Worm (Caenorhabditis elegans): ENCODE results near the gene F49A5.10.

F49A5.10 gene

ce11 chrV:16879532-16879931, 4.5 kb downstream of the F49A5.10 start:
- TF ChIP-seq tbx-37 (GFP tag; conservative IDR thresholded peaks at IDR 0.05), result no peak
- TF ChIP-seq B0310.2 (tag; optimal IDR thresholded peaks at IDR 0.05), result no peak
- TF ChIP-seq ama-1 (optimal IDR thresholded peaks at IDR 0.05), result no peak
- TF ChIP-seq ceh-36 (tag; optimal IDR thresholded peaks at IDR 0.05), result no peak
- TF ChIP-seq ceh-13 (GFP tag; optimal IDR thresholded peaks at IDR 0.05), result no peak
- no peak for TF ChIP-seq sea-1 (GFP tag; conservative IDR thresholded peaks at IDR 0.05)
- no peak for TF ChIP-seq pes-1 (GFP tag; IDR thresholded peaks at IDR 0.05)
- TF ChIP-seq hmg-4 (GFP tag; optimal IDR thresholded peaks at IDR 0.05), result no peak
- no peak for TF ChIP-seq hnd-1 (tag; optimal IDR thresholded peaks at IDR 0.05)
- no peak for TF ChIP-seq scrt-1 (GFP tag; IDR thresholded peaks at IDR 0.05)
- no peak for TF ChIP-seq aly-1 (tag; optimal IDR thresholded peaks at IDR 0.05)
- TF ChIP-seq flt-1 (GFP tag; IDR thresholded peaks at IDR 0.05), result no peak
- no peak for TF ChIP-seq tra-4 (tag; optimal IDR thresholded peaks at IDR 0.05)
- no peak for TF ChIP-seq tbx-11 (GFP tag; IDR thresholded peaks at IDR 0.05)
- TF ChIP-seq F13C5.2 (tag; optimal IDR thresholded peaks at IDR 0.05), result no peak

- TF ChIP-seq ama-1 (optimal IDR thresholded peaks at IDR 0.05) (no peak), tbx-11 (GFP tag; IDR thresholded peaks at IDR 0.05) (no peak), ceh-36 (tag; optimal IDR thresholded peaks at IDR 0.05) (no peak), tbx-37 (GFP tag; conservative IDR thresholded peaks at IDR 0.05) (no peak)
These were observed 5.0 kb downstream of the F49A5.10 start, which contains the start of gene F09C6.3 for ce11 chrV:16880054-16880453. Gene F09C6.3, minus strand, starts transcription at chrV:16880154.

ce11 chrV:16880679-16881078, 5.6 kb downstream of the F49A5.10 start, which contains the start of gene F09C6.14:
Gene F09C6.14, plus strand, starts transcription at chrV:16880979.
- TF ChIP-seq tbx-37 (GFP tag; conservative IDR thresholded peaks at IDR 0.05), result no peak
- TF ChIP-seq ceh-13 (GFP tag; optimal IDR thresholded peaks at IDR 0.05), result no peak
- TF ChIP-seq ets-7 (tag; optimal IDR thresholded peaks at IDR 0.05), result no peak
- TF ChIP-seq ama-1 (optimal IDR thresholded peaks at IDR 0.05), result no peak
- no peak for TF ChIP-seq hmg-4 (GFP tag; optimal IDR thresholded peaks at IDR 0.05)
- no peak for TF ChIP-seq flt-1 (GFP tag; IDR thresholded peaks at IDR 0.05)

ce11 chrV:16882260-16882918, 7.3 kb downstream of the F49A5.10 start, which contains the start of the genes F09C6.11 and F09C6.12:
Gene F09C6.11, minus strand, starts transcription at chrV:16882310.
Gene F09C6.12, plus strand, starts transcription at chrV:16882868.
- TF ChIP-seq hnd-1 (tag; optimal IDR thresholded peaks at IDR 0.05), result no peak
- no peak for TF ChIP-seq B0310.2 (tag; optimal IDR thresholded peaks at IDR 0.05)
- TF ChIP-seq tbx-11 (GFP tag; IDR thresholded peaks at IDR 0.05), result no peak
- TF ChIP-seq sea-1 (GFP tag; conservative IDR thresholded peaks at IDR 0.05), result no peak
- no peak for TF ChIP-seq scrt-1 (GFP tag; IDR thresholded peaks at IDR 0.05)
- no peak for TF ChIP-seq ets-7 (tag; optimal IDR thresholded peaks at IDR 0.05)
- TF ChIP-seq ama-1 (optimal IDR thresholded peaks at IDR 0.05), result no peak
- TF ChIP-seq tra-4 (tag; optimal IDR thresholded peaks at IDR 0.05), result no peak
- no peak for TF ChIP-seq aly-1 (tag; optimal IDR thresholded peaks at IDR 0.05)
- TF ChIP-seq hmg-4 (GFP tag; optimal IDR thresholded peaks at IDR 0.05), result no peak
- no peak for TF ChIP-seq pes-1 (GFP tag; IDR thresholded peaks at IDR 0.05)
- no peak for TF ChIP-seq flt-1 (GFP tag; IDR thresholded peaks at IDR 0.05)
- no peak for TF ChIP-seq ceh-13 (GFP tag; optimal IDR thresholded peaks at IDR 0.05)
- no peak for TF ChIP-seq ceh-36 (tag; optimal IDR thresholded peaks at IDR 0.05)
- no peak for TF ChIP-seq tbx-37 (GFP tag; conservative IDR thresholded peaks at IDR 0.05)

- TF ChIP-seq pes-1 (GFP tag; IDR thresholded peaks at IDR 0.05) (no peak), aly-1 (tag; optimal IDR thresholded peaks at IDR 0.05) (no peak), ceh-13 (GFP tag; optimal IDR thresholded peaks at IDR 0.05) (no peak), hnd-1 (tag; optimal IDR thresholded peaks at IDR 0.05) (no peak), tbx-37 (GFP tag; conservative IDR thresholded peaks at IDR 0.05) (no peak), tra-4 (tag; optimal IDR thresholded peaks at IDR 0.05) (no peak), ceh-36 (tag; optimal IDR thresholded peaks at IDR 0.05) (no peak)
These were observed 9.7 kb downstream of the F49A5.10 start, which contains the start of gene F09C6.13 for ce11 chrV:16884744-16885143. Gene F09C6.13, plus strand, starts transcription at chrV:16885044.

- TF ChIP-seq aly-1 (tag; optimal IDR thresholded peaks at IDR 0.05), result no peak
- no peak for TF ChIP-seq ama-1 (optimal IDR thresholded peaks at IDR 0.05)
- no peak for TF ChIP-seq sea-1 (GFP tag; conservative IDR thresholded peaks at IDR 0.05)
- no peak for TF ChIP-seq ets-7 (tag; optimal IDR thresholded peaks at IDR 0.05)
- TF ChIP-seq ceh-36 (tag; optimal IDR thresholded peaks at IDR 0.05), result no peak
- no peak for TF ChIP-seq hmg-4 (GFP tag; optimal IDR thresholded peaks at IDR 0.05)
- no peak for TF ChIP-seq tbx-37 (GFP tag; conservative IDR thresholded peaks at IDR 0.05)
These were observed 13.8 kb downstream of the F49A5.10 start, which contains the start of the genes ifas-2 and fbxa-44 for ce11 chrV:16888788-16889325. Gene ifas-2, minus strand, starts transcription at chrV:16888888. Gene fbxa-44, plus strand, starts transcription at chrV:16889275.

ce11 chrV:16893440-16893839, 18.4 kb downstream of the F49A5.10 start, which contains the start of gene F09C6.15:
Gene F09C6.15, plus strand, starts transcription at chrV:16893740.
- no peak for TF ChIP-seq ets-7 (tag; optimal IDR thresholded peaks at IDR 0.05)
- no peak for TF ChIP-seq flt-1 (GFP tag; IDR thresholded peaks at IDR 0.05)
- TF ChIP-seq pes-1 (GFP tag; IDR thresholded peaks at IDR 0.05), result no peak
- no peak for TF ChIP-seq tbx-37 (GFP tag; conservative IDR thresholded peaks at IDR 0.05)
- TF ChIP-seq sea-1 (GFP tag; conservative IDR thresholded peaks at IDR 0.05), result no peak
- TF ChIP-seq tbx-11 (GFP tag; IDR thresholded peaks at IDR 0.05), result no peak
- TF ChIP-seq hmg-4 (GFP tag; optimal IDR thresholded peaks at IDR 0.05), result no peak
- TF ChIP-seq ceh-13 (GFP tag; optimal IDR thresholded peaks at IDR 0.05), result no peak
- TF ChIP-seq scrt-1 (GFP tag; IDR thresholded peaks at IDR 0.05), result no peak
- no peak for TF ChIP-seq hnd-1 (tag; optimal IDR thresholded peaks at IDR 0.05)
- TF ChIP-seq B0310.2 (tag; optimal IDR thresholded peaks at IDR 0.05), result no peak
- no peak for TF ChIP-seq aly-1 (tag; optimal IDR thresholded peaks at IDR 0.05)
- no peak for TF ChIP-seq ama-1 (optimal IDR thresholded peaks at IDR 0.05)
- TF ChIP-seq hmbx-1 (tag; optimal IDR thresholded peaks at IDR 0.05), result no peak

All from whole organism, early embryonic.